Fruit fly (Drosophila melanogaster): ENCODE measurements around the gene CG34140.

The CG34140 gene

DNA sequence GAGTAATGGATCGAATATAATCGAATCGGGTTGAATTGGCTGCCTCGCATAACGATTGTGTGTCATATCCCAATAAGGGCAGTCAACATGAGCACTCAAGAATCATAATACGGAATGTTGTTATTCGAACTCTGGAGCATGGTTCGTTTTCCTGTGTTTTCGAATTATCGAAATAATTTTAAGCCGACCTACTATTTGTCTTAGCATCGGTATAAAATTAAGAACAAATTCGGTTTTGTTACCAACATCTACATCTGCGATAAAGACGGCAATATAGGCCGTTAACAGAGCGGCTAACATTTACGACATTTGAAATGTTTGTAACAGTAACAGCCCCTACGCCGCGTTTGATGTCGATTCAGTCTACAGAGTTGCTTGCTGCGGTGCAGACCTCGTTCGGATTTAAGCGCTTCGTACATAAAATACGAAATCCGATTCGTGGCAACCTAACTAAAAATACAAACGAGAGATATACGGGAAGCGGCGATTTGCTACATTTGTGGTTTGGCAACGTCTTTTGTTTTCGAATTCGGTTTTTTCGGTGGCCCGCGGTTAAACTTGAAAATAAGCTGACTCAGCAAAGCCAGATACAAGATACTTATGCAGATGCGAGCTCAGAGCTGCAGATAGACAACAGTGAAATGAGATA, 23.7 kb downstream of the CG34140 start (continued):
- TF ChIP-seq CG6683 (GFP tag; optimal IDR thresholded peaks at IDR 0.05) = no peak
- no peak for TF ChIP-seq grn (GFP tag; optimal IDR thresholded peaks at IDR 0.05)
- no peak for TF ChIP-seq CG2202 (tag; optimal IDR thresholded peaks at IDR 0.05)
- peak; percentile 44 for TF ChIP-seq Nf-YC (tag; optimal IDR thresholded peaks at IDR 0.05)
- TF ChIP-seq CG7271 (tag; optimal IDR thresholded peaks at IDR 0.05) = no peak
- TF ChIP-seq CG17568 (GFP tag; optimal IDR thresholded peaks at IDR 0.05) = peak; percentile 19
- TF ChIP-seq CG9876 (GFP tag; optimal IDR thresholded peaks at IDR 0.05) = no peak
- TF ChIP-seq dati (GFP tag; IDR thresholded peaks at IDR 0.05) = no peak
- TF ChIP-seq knrl (GFP tag; IDR thresholded peaks at IDR 0.05; ENCODE audit: partially characterized antibody) = no peak
- TF ChIP-seq CG3838 (GFP tag; optimal IDR thresholded peaks at IDR 0.05) = no peak
- no peak for TF ChIP-seq pnt (GFP tag; optimal IDR thresholded peaks at IDR 0.05)
- no peak for TF ChIP-seq NC2β (GFP tag; optimal IDR thresholded peaks at IDR 0.05)
- TF ChIP-seq Optix (GFP tag; IDR thresholded peaks at IDR 0.05) = no peak
- TF ChIP-seq zf30C (GFP tag; optimal IDR thresholded peaks at IDR 0.05) = peak; percentile 33
- no peak for TF ChIP-seq CkIIα-i1 (GFP tag; IDR thresholded peaks at IDR 0.05)
- TF ChIP-seq CG34224 (GFP tag; IDR thresholded peaks at IDR 0.05; ENCODE audit: partially characterized antibody) = no peak
- TF ChIP-seq HmgD (GFP tag; optimal IDR thresholded peaks at IDR 0.05) = no peak
- TF ChIP-seq CTCF (GFP tag; optimal IDR thresholded peaks at IDR 0.05) = no peak
- TF ChIP-seq ac (GFP tag; optimal IDR thresholded peaks at IDR 0.05) = no peak
- no peak for TF ChIP-seq row (GFP tag; IDR thresholded peaks at IDR 0.05)
- TF ChIP-seq Dad (GFP tag; optimal IDR thresholded peaks at IDR 0.05) = no peak
- 0 out of 3 replicates have a peak, but pooled peaks have one; percentile 37 for TF ChIP-seq Opbp (GFP tag; IDR thresholded peaks at IDR 0.05; ENCODE audit: partially characterized antibody)
- no peak for TF ChIP-seq C15 (GFP tag; IDR thresholded peaks at IDR 0.05)
- TF ChIP-seq Elba2 (GFP tag; optimal IDR thresholded peaks at IDR 0.05) = no peak
- peak; percentile 17 for TF ChIP-seq nom (GFP tag; optimal IDR thresholded peaks at IDR 0.05)
- no peak for TF ChIP-seq CG14965 (GFP tag; optimal IDR thresholded peaks at IDR 0.05; ENCODE audit: borderline replicate concordance)
- no peak for TF ChIP-seq Lpt (GFP tag; optimal IDR thresholded peaks at IDR 0.05)
- TF ChIP-seq danr (GFP tag; IDR thresholded peaks at IDR 0.05) = no peak
- TF ChIP-seq jumu (GFP tag; optimal IDR thresholded peaks at IDR 0.05) = no peak
- no peak for TF ChIP-seq phol (tag; optimal IDR thresholded peaks at IDR 0.05)
- TF ChIP-seq Mad (GFP tag; optimal IDR thresholded peaks at IDR 0.05) = no peak
- TF ChIP-seq CG6854 (GFP tag; optimal IDR thresholded peaks at IDR 0.05) = no peak
- no peak for TF ChIP-seq cas (GFP tag; IDR thresholded peaks at IDR 0.05)
- no peak for TF ChIP-seq fu2 (GFP tag; optimal IDR thresholded peaks at IDR 0.05)
- no peak for TF ChIP-seq CG2116 (GFP tag; optimal IDR thresholded peaks at IDR 0.05)
- TF ChIP-seq TFAM (GFP tag; optimal IDR thresholded peaks at IDR 0.05) = no peak
- no peak for TF ChIP-seq scrt (GFP tag; optimal IDR thresholded peaks at IDR 0.05)
- TF ChIP-seq sens (GFP tag) = peak; percentile 22
- no peak for TF ChIP-seq slou (GFP tag; optimal IDR thresholded peaks at IDR 0.05)
- no peak for TF ChIP-seq CG4854 (GFP tag; optimal IDR thresholded peaks at IDR 0.05)
- peak; percentile 14; the same call in 1 of the 3 replicates for TF ChIP-seq sr (GFP tag; IDR thresholded peaks at IDR 0.05)
- TF ChIP-seq CG16863 (GFP tag; optimal IDR thresholded peaks at IDR 0.05) = no peak
- TF ChIP-seq Nf-YB (GFP tag; optimal IDR thresholded peaks at IDR 0.05) = no peak
- TF ChIP-seq HLH54F (GFP tag; optimal IDR thresholded peaks at IDR 0.05) = no peak
- TF ChIP-seq HLH3B (GFP tag; IDR thresholded peaks at IDR 0.05) = no peak
- no peak for TF ChIP-seq HHEX (GFP tag; optimal IDR thresholded peaks at IDR 0.05)
- TF ChIP-seq CoRest (tag; optimal IDR thresholded peaks at IDR 0.05) = no peak
- no peak for TF ChIP-seq CG14667 (GFP tag; IDR thresholded peaks at IDR 0.05)
- no peak for TF ChIP-seq CG4282 (GFP tag; optimal IDR thresholded peaks at IDR 0.05)
- no peak for TF ChIP-seq odd (GFP tag; optimal IDR thresholded peaks at IDR 0.05)
- TF ChIP-seq emc (GFP tag; optimal IDR thresholded peaks at IDR 0.05) = no peak
- TF ChIP-seq gsb (GFP tag; IDR thresholded peaks at IDR 0.05) = no peak

Measured in whole organism, embryonic.